Worm (Caenorhabditis elegans) whole organism, mixed stage, embryonic: ENCODE measurements around the gene srx-33.

ENCODE experiments used
- ces-1 ChIP-seq: fragments of 150-350 bp; optimal IDR thresholded peaks from 2 replicates; lab custom pipeline; 2014; ENCODE audit warnings: missing biosample characterization, missing genetic modification reagents, missing genetic modification characterization
- snpc-4 ChIP-seq: fragments of 150-350 bp; optimal IDR thresholded peaks from 2 replicates; lab custom pipeline; 2014; ENCODE audit warnings: missing biosample characterization, missing genetic modification characterization
- unc-120 ChIP-seq: sonication (generic microtip); optimal IDR thresholded peaks from 2 replicates; lab custom pipeline; 2017; ENCODE audit warnings: missing genetic modification characterization, missing compliant biosample characterization; ENCODE audit not compliant: poor library complexity, severe bottlenecking
- unc-62 ChIP-seq: fragments of 150-350 bp; optimal IDR thresholded peaks from 2 replicates; lab custom pipeline; 2014; ENCODE audit warnings: missing biosample characterization, missing genetic modification reagents, missing genetic modification characterization

ce11 chrV:7087340-7087739 is 31.4 kb downstream of the srx-33 start:
- TF ChIP-seq ces-1 (GFP tag; lab: Kevin White, UChicago) (no peak), snpc-4 (no peak), unc-62 (GFP tag; lab: Kevin White, UChicago) (no peak), unc-120 (tag; lab: Kevin White, UChicago) (no peak)
